Fruit fly (Drosophila melanogaster) whole organism, pupa: ENCODE measurements around the gene Pif1A.

Source experiments
- CG10348 ChIP-seq: fragments of 200-800 bp; sonication (Bioruptor generic); IDR thresholded peaks from 2 replicates; pipeline ENCODE4 v1.3.6; 2022; ENCODE audit warnings: missing biosample characterization, missing genetic modification characterization
- Pif1B ChIP-seq: fragments of 200-800 bp; sonication (Bioruptor generic); optimal IDR thresholded peaks from 3 replicates; lab custom pipeline; 2016; ENCODE audit warnings: missing biosample characterization, missing genetic modification characterization
- gl ChIP-seq: fragments of 200-800 bp; sonication (Bioruptor generic); optimal IDR thresholded peaks from 2 replicates; lab custom pipeline; 2018; ENCODE audit warnings: missing biosample characterization, mild to moderate bottlenecking, missing genetic modification characterization

- TF ChIP-seq CG10348 (GFP tag; lab: Robert Waterston, UW) (no peak), Pif1B (GFP tag; lab: Kevin White, UChicago) (no peak), gl (tag; lab: Kevin White, UChicago) (peak; percentile 33)
Observed at dm6 chr3R:8819551-8820057, 18.6 kb upstream of the Pif1A start.
